Worm (Caenorhabditis elegans): ENCODE results near the gene sma-2.

sma-2 gene

DNA sequence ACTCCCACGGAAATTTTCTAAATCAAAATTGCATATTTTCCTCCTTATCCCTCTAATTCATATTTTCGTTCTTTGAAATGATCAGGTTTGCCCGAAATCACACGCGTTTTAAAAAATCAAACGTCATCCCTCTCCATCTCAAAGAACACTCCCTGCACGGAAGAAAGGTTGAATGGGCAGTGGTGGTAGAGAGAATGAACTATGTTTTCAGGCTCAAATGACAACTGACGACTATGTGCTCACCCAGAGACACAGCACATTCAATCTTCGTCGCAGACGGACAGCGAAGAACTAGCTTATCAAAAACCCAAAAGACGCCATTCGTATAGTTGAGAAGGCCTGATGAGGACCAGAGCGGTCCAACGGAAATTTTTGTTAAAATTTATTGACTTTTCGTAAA is 9.7 kb upstream of the sma-2 start:
- no peak for TF ChIP-seq elt-2 (tag; optimal IDR thresholded peaks at IDR 0.05)
- TF ChIP-seq ceh-16 (tag; optimal IDR thresholded peaks at IDR 0.05): no peak
- TF ChIP-seq nfya-1 (tag; optimal IDR thresholded peaks at IDR 0.05; ENCODE audit: insufficient read depth): peak; percentile 46
- TF ChIP-seq egl-5 (tag; optimal IDR thresholded peaks at IDR 0.05): peak; percentile 26
- TF ChIP-seq mml-1 (tag; optimal IDR thresholded peaks at IDR 0.05): no peak
- TF ChIP-seq ceh-9 (tag; optimal IDR thresholded peaks at IDR 0.05): no peak

DNA sequence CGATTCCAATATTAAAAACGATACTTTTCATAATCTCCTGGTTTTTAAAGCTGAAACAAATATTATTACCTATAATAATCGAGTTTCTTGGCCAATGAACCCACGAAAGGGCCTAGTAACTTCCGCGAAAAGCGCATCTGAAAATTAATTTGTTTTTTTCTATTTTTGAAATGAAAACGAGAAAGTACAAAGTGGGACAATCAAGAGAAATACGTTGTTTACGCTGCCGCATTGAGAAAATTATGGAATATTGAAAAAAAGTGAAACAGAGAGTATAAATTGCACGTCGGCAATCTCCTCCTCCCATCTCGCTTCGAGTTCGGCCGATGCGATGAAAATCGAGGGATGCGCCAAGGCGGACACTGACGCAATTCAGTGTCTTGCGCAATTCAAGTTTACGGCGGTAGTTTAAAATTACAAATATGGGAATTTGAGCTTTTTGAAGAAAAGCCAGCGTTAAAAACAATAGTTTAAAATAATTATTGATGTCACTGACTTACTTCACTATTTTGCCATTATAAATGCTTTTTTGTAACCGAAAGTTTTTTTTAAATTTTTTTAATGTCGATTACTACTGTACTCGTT is 8.1 kb upstream of the sma-2 start, which contains the start of gene pdhk-2:
Gene pdhk-2 (minus strand): TSS at position 137 of the 585 bp plus-strand sequence.
- TF ChIP-seq aly-2 (tag; optimal IDR thresholded peaks at IDR 0.05): peak; percentile 36
- TF ChIP-seq nhr-67 (tag; optimal IDR thresholded peaks at IDR 0.05): no peak
- TF ChIP-seq nhr-77 (tag; optimal IDR thresholded peaks at IDR 0.05): peak; percentile 24
- TF ChIP-seq ceh-16 (tag; optimal IDR thresholded peaks at IDR 0.05): peak; percentile 32
- TF ChIP-seq nhr-12 (tag; optimal IDR thresholded peaks at IDR 0.05): no peak
- peak; percentile 95 for TF ChIP-seq lin-15B (tag; optimal IDR thresholded peaks at IDR 0.05)
- no peak for TF ChIP-seq ZK546.5 (tag; optimal IDR thresholded peaks at IDR 0.05)
- peak; percentile 92 for TF ChIP-seq hmg-11 (tag; optimal IDR thresholded peaks at IDR 0.05)
- TF ChIP-seq nfya-1 (tag; optimal IDR thresholded peaks at IDR 0.05; ENCODE audit: insufficient read depth): peak; percentile 92
- TF ChIP-seq pqm-1 (tag; optimal IDR thresholded peaks at IDR 0.05): peak; percentile 71
- TF ChIP-seq fkh-2 (tag; optimal IDR thresholded peaks at IDR 0.05): no peak
- peak; percentile 91 for TF ChIP-seq lsy-12 (tag; optimal IDR thresholded peaks at IDR 0.05)
- TF ChIP-seq fos-1 (tag; optimal IDR thresholded peaks at IDR 0.05): no peak
- peak; percentile 97 for TF ChIP-seq pha-4 (tag; optimal IDR thresholded peaks at IDR 0.05)
- no peak for TF ChIP-seq sea-2 (GFP tag; optimal IDR thresholded peaks at IDR 0.05)
- TF ChIP-seq zag-1 (tag; optimal IDR thresholded peaks at IDR 0.05): peak; percentile 10
- TF ChIP-seq ceh-82 (tag; optimal IDR thresholded peaks at IDR 0.05): peak; percentile 78
- TF ChIP-seq nhr-237 (tag; optimal IDR thresholded peaks at IDR 0.05): no peak
- peak; percentile 88 for TF ChIP-seq tbx-2 (tag; optimal IDR thresholded peaks at IDR 0.05)
- TF ChIP-seq egl-27 (tag; optimal IDR thresholded peaks at IDR 0.05): peak; percentile 63
- peak; percentile 66 for TF ChIP-seq fkh-10 (GFP tag; optimal IDR thresholded peaks at IDR 0.05)
- peak; percentile 89 for TF ChIP-seq lin-39 (tag; optimal IDR thresholded peaks at IDR 0.05)
- peak; percentile 94 for TF ChIP-seq nhr-23 (tag; optimal IDR thresholded peaks at IDR 0.05)
- TF ChIP-seq ceh-28 (tag; optimal IDR thresholded peaks at IDR 0.05): peak; percentile 82
- peak; percentile 72 for TF ChIP-seq elt-1 (tag; optimal IDR thresholded peaks at IDR 0.05)
- peak; percentile 91 for TF ChIP-seq nhr-25 (tag; optimal IDR thresholded peaks at IDR 0.05)
- peak; percentile 7 for TF ChIP-seq nhr-28 (tag; optimal IDR thresholded peaks at IDR 0.05)
- TF ChIP-seq ama-1 (optimal IDR thresholded peaks at IDR 0.05): peak; percentile 57
- TF ChIP-seq nhr-11 (tag; optimal IDR thresholded peaks at IDR 0.05): peak; percentile 46
- TF ChIP-seq nhr-76 (tag; optimal IDR thresholded peaks at IDR 0.05): no peak
- TF ChIP-seq snpc-4 (tag; optimal IDR thresholded peaks at IDR 0.05): peak; percentile 79
- TF ChIP-seq R02D3.7 (tag; optimal IDR thresholded peaks at IDR 0.05): peak; percentile 88
- no peak for TF ChIP-seq daf-12 (tag; optimal IDR thresholded peaks at IDR 0.05)
- peak; percentile 88 for TF ChIP-seq jun-1 (tag; optimal IDR thresholded peaks at IDR 0.05)
- TF ChIP-seq ztf-11 (tag; optimal IDR thresholded peaks at IDR 0.05): no peak
- TF ChIP-seq mml-1 (tag; optimal IDR thresholded peaks at IDR 0.05): no peak
- TF ChIP-seq ceh-9 (tag; optimal IDR thresholded peaks at IDR 0.05): no peak
- TF ChIP-seq unc-62 (GFP tag; optimal IDR thresholded peaks at IDR 0.05): peak; percentile 73
- peak; percentile 75 for TF ChIP-seq egl-5 (tag; optimal IDR thresholded peaks at IDR 0.05)
- peak; percentile 95 for TF ChIP-seq skn-1 (tag; optimal IDR thresholded peaks at IDR 0.05)
- TF ChIP-seq elt-2 (tag; optimal IDR thresholded peaks at IDR 0.05): peak; percentile 80
- TF ChIP-seq mdl-1 (tag; optimal IDR thresholded peaks at IDR 0.05): peak; percentile 48
- TF ChIP-seq unc-39 (tag; optimal IDR thresholded peaks at IDR 0.05): no peak
- TF ChIP-seq ztf-4 (tag; optimal IDR thresholded peaks at IDR 0.05): peak; percentile 40
- TF ChIP-seq elt-3 (tag; optimal IDR thresholded peaks at IDR 0.05): no peak
- TF ChIP-seq nhr-43 (tag; optimal IDR thresholded peaks at IDR 0.05; ENCODE audit: poor library complexity, severe bottlenecking): peak; percentile 96
- TF ChIP-seq eor-1 (tag; optimal IDR thresholded peaks at IDR 0.05): no peak
